Fruit fly (Drosophila melanogaster) whole organism, embryonic: ENCODE data around the gene CG8944.

Source experiments
- Atf6 ChIP-seq: fragments of 200-800 bp; sonication (Bioruptor generic); IDR thresholded peaks from 2 replicates; pipeline ENCODE4 v1.3.6; 2022; ENCODE audit warnings: missing biosample characterization, missing genetic modification characterization
- B-H1 ChIP-seq: fragments of 200-800 bp; sonication (Bioruptor generic); IDR thresholded peaks from 3 replicates; pipeline ENCODE4 v1.3.6; 2022; ENCODE audit warnings: missing biosample characterization, missing genetic modification characterization
- Bdp1 ChIP-seq: fragments of 200-800 bp; sonication (Bioruptor generic); optimal IDR thresholded peaks from 3 replicates; lab custom pipeline; 2016; ENCODE audit warnings: missing biosample characterization, missing genetic modification characterization
- CG10147 ChIP-seq: fragments of 200-800 bp; sonication (Bioruptor generic); optimal IDR thresholded peaks from 2 replicates; lab custom pipeline; 2019; ENCODE audit warnings: missing biosample characterization, mild to moderate bottlenecking, missing genetic modification characterization, moderate library complexity
- CG10209 ChIP-seq: fragments of 200-800 bp; sonication (Bioruptor generic); optimal IDR thresholded peaks from 3 replicates; lab custom pipeline; 2017; ENCODE audit warnings: missing biosample characterization, mild to moderate bottlenecking, missing genetic modification characterization, missing genetic modification reagents
- CG11085 ChIP-seq: fragments of 200-800 bp; sonication (Bioruptor generic); IDR thresholded peaks from 2 replicates; pipeline ENCODE4 v1.3.6; 2022; ENCODE audit warnings: missing biosample characterization, missing genetic modification characterization
- CG12299 ChIP-seq: fragments of 200-800 bp; sonication (Bioruptor generic); optimal IDR thresholded peaks from 2 replicates; lab custom pipeline; 2018; ENCODE audit warnings: missing biosample characterization, mild to moderate bottlenecking, missing genetic modification characterization
- CG13287 ChIP-seq: fragments of 200-800 bp; sonication (Bioruptor generic); IDR thresholded peaks from 2 replicates; pipeline ENCODE4 v1.3.6; 2022; ENCODE audit warnings: missing biosample characterization, missing genetic modification characterization; ENCODE audit not compliant: partially characterized antibody
- CG13424 ChIP-seq: fragments of 200-800 bp; sonication (Bioruptor generic); optimal IDR thresholded peaks from 2 replicates; lab custom pipeline; 2019; ENCODE audit warnings: missing biosample characterization, mild to moderate bottlenecking, missing genetic modification characterization, moderate library complexity
- CG14050 ChIP-seq: fragments of 200-800 bp; sonication (Bioruptor generic); IDR thresholded peaks from 3 replicates; pipeline ENCODE4 v1.3.6; 2022; ENCODE audit warnings: missing biosample characterization, missing genetic modification characterization
- CG15601 ChIP-seq: fragments of 200-800 bp; sonication (Bioruptor generic); optimal IDR thresholded peaks from 3 replicates; lab custom pipeline; 2019; ENCODE audit warnings: missing biosample characterization, mild to moderate bottlenecking, missing genetic modification characterization, moderate library complexity
- CG15696 ChIP-seq: fragments of 200-800 bp; sonication (Bioruptor generic); optimal IDR thresholded peaks from 2 replicates; lab custom pipeline; 2019; ENCODE audit warnings: missing biosample characterization, mild to moderate bottlenecking, missing genetic modification characterization, moderate library complexity
- CG1603 ChIP-seq: fragments of 200-800 bp; sonication (Bioruptor generic); optimal IDR thresholded peaks from 2 replicates; lab custom pipeline; 2019; ENCODE audit warnings: missing biosample characterization, mild to moderate bottlenecking, missing genetic modification characterization, moderate library complexity
- CG16779 ChIP-seq: fragments of 200-800 bp; sonication (Bioruptor generic); IDR thresholded peaks from 2 replicates; pipeline ENCODE4 v1.3.6; 2022; ENCODE audit warnings: missing biosample characterization, missing genetic modification characterization
- CG17186 ChIP-seq: fragments of 200-800 bp; sonication (Bioruptor generic); optimal IDR thresholded peaks from 3 replicates; lab custom pipeline; 2017; ENCODE audit warnings: missing biosample characterization, missing genetic modification reagents, missing genetic modification characterization
- CG17385 ChIP-seq: fragments of 200-800 bp; sonication (Bioruptor generic); optimal IDR thresholded peaks from 3 replicates; lab custom pipeline; 2018; ENCODE audit warnings: missing biosample characterization, mild to moderate bottlenecking, missing genetic modification characterization
- CG18476 ChIP-seq: fragments of 200-800 bp; sonication (Bioruptor generic); optimal IDR thresholded peaks from 2 replicates; lab custom pipeline; 2016; ENCODE audit warnings: missing biosample characterization, mild to moderate bottlenecking, missing genetic modification characterization
- CG33213 ChIP-seq: fragments of 200-800 bp; sonication (Bioruptor generic); optimal IDR thresholded peaks from 3 replicates; lab custom pipeline; 2016; ENCODE audit warnings: missing biosample characterization, missing genetic modification characterization
- CG43689 ChIP-seq: fragments of 200-800 bp; sonication (Bioruptor generic); IDR thresholded peaks from 2 replicates; pipeline ENCODE4 v1.3.6; 2022; ENCODE audit warnings: missing biosample characterization, missing genetic modification characterization
- CG8290 ChIP-seq, 3 experiments: fragments of 200-800 bp; sonication (Bioruptor generic); optimal IDR thresholded peaks; 2 replicates each; lab custom pipeline; 2016 to 2019; ENCODE audit warnings: missing biosample characterization in 3 of 3, missing genetic modification characterization in 3 of 3, mild to moderate bottlenecking in 2 of 3, moderate library complexity in 1 of 3
- Dll ChIP-seq: fragments of 200-800 bp; sonication (Bioruptor generic); IDR thresholded peaks from 4 replicates; pipeline ENCODE4 v1.3.6; 2022; ENCODE audit warnings: missing biosample characterization, missing genetic modification characterization; ENCODE audit not compliant: partially characterized antibody
- Lpt ChIP-seq: fragments of >200 bp; optimal IDR thresholded peaks from 2 replicates; lab custom pipeline; 2018; ENCODE audit warnings: missing biosample characterization, missing genetic modification characterization
- MBD-R2 ChIP-seq: fragments of 200-800 bp; sonication (Bioruptor generic); IDR thresholded peaks from 2 replicates; pipeline ENCODE4 v1.3.6; 2022; ENCODE audit warnings: missing biosample characterization, missing genetic modification characterization
- MESR4 ChIP-seq: fragments of 200-800 bp; sonication (Bioruptor generic); optimal IDR thresholded peaks from 2 replicates; lab custom pipeline; 2018; ENCODE audit warnings: missing biosample characterization, mild to moderate bottlenecking, missing genetic modification characterization, moderate library complexity
- Mes4 ChIP-seq: fragments of 200-800 bp; sonication (Bioruptor generic); optimal IDR thresholded peaks from 2 replicates; lab custom pipeline; 2016; ENCODE audit warnings: missing biosample characterization, missing genetic modification characterization
- Neu2 ChIP-seq: fragments of 200-800 bp; sonication (Bioruptor generic); optimal IDR thresholded peaks from 3 replicates; lab custom pipeline; 2016; ENCODE audit warnings: missing biosample characterization, missing genetic modification characterization, borderline replicate concordance
- Pdp1 ChIP-seq, 2 experiments: fragments of 200-800 bp; sonication (Bioruptor generic); optimal IDR thresholded peaks; 3 replicates each; lab custom pipeline; 2016; ENCODE audit warnings: missing biosample characterization in 2 of 2, missing genetic modification characterization in 2 of 2, mild to moderate bottlenecking in 1 of 2, moderate library complexity in 1 of 2
- Scr ChIP-seq: fragments of 200-800 bp; sonication (Bioruptor generic); IDR thresholded peaks from 2 replicates; pipeline ENCODE4 v1.3.6; 2022; ENCODE audit warnings: missing biosample characterization, missing genetic modification characterization; ENCODE audit not compliant: partially characterized antibody
- cg ChIP-seq: fragments of 200-800 bp; sonication (Bioruptor generic); optimal IDR thresholded peaks from 3 replicates; lab custom pipeline; 2019; ENCODE audit warnings: missing biosample characterization, mild to moderate bottlenecking, missing genetic modification characterization, moderate library complexity
- ci ChIP-seq: fragments of 200-800 bp; sonication (Bioruptor generic); IDR thresholded peaks from 3 replicates; pipeline ENCODE4 v1.3.6; 2022; ENCODE audit warnings: missing biosample characterization, missing genetic modification characterization
- corto ChIP-seq: fragments of 200-800 bp; sonication (Bioruptor generic); optimal IDR thresholded peaks from 2 replicates; lab custom pipeline; 2016; ENCODE audit warnings: missing biosample characterization, mild to moderate bottlenecking, missing genetic modification characterization, moderate library complexity
- danr ChIP-seq: fragments of 200-800 bp; sonication (Bioruptor generic); IDR thresholded peaks from 2 replicates; pipeline ENCODE4 v1.3.6; 2022; ENCODE audit warnings: missing biosample characterization, missing genetic modification characterization
- ewg ChIP-seq: fragments of 200-800 bp; sonication (Bioruptor generic); optimal IDR thresholded peaks from 3 replicates; lab custom pipeline; 2017; ENCODE audit warnings: mild to moderate bottlenecking, missing biosample characterization, missing genetic modification reagents, missing genetic modification characterization
- gcm ChIP-seq: fragments of 200-800 bp; sonication (Bioruptor generic); optimal IDR thresholded peaks from 2 replicates; lab custom pipeline; 2019; ENCODE audit warnings: missing biosample characterization, mild to moderate bottlenecking, missing genetic modification characterization, moderate library complexity
- ham ChIP-seq: fragments of 200-800 bp; sonication (Bioruptor generic); IDR thresholded peaks from 2 replicates; pipeline ENCODE4 v1.3.6; 2022; ENCODE audit warnings: missing biosample characterization, missing genetic modification characterization
- hbn ChIP-seq: fragments of 200-800 bp; sonication (Bioruptor generic); IDR thresholded peaks from 2 replicates; pipeline ENCODE4 v1.3.6; 2022; ENCODE audit warnings: missing biosample characterization, missing genetic modification characterization; ENCODE audit not compliant: partially characterized antibody
- her ChIP-seq: fragments of 200-800 bp; sonication (Bioruptor generic); optimal IDR thresholded peaks from 2 replicates; lab custom pipeline; 2016; ENCODE audit warnings: missing biosample characterization, missing genetic modification characterization
- inv ChIP-seq: fragments of 200-800 bp; sonication (Bioruptor generic); IDR thresholded peaks from 2 replicates; pipeline ENCODE4 v1.3.6; 2022; ENCODE audit warnings: missing biosample characterization, missing genetic modification characterization; ENCODE audit not compliant: partially characterized antibody
- luna ChIP-seq: fragments of 200-800 bp; sonication (Bioruptor generic); optimal IDR thresholded peaks from 2 replicates; lab custom pipeline; 2016; ENCODE audit warnings: missing biosample characterization, missing genetic modification characterization
- mirr ChIP-seq: fragments of 200-800 bp; sonication (Bioruptor generic); optimal IDR thresholded peaks from 3 replicates; lab custom pipeline; 2018; ENCODE audit warnings: missing biosample characterization, mild to moderate bottlenecking, missing genetic modification characterization
- otp ChIP-seq: fragments of 200-800 bp; sonication (Bioruptor generic); IDR thresholded peaks from 3 replicates; pipeline ENCODE4, ENCODE4 v1.3.6; 2022; ENCODE audit warnings: missing biosample characterization, missing genetic modification characterization
- sens-2 ChIP-seq: fragments of 200-800 bp; sonication (Bioruptor generic); IDR thresholded peaks from 2 replicates; pipeline ENCODE4 v1.3.6; 2022; ENCODE audit warnings: missing biosample characterization, missing genetic modification characterization
- seq ChIP-seq: fragments of 200-800 bp; sonication (Bioruptor generic); IDR thresholded peaks from 2 replicates; pipeline ENCODE4 v1.3.6; 2022; ENCODE audit warnings: missing biosample characterization, missing genetic modification characterization
- unc-4 ChIP-seq: fragments of 200-800 bp; sonication (Bioruptor generic); IDR thresholded peaks from 2 replicates; pipeline ENCODE4 v1.3.6; 2022; ENCODE audit warnings: missing biosample characterization, missing genetic modification characterization; ENCODE audit not compliant: partially characterized antibody
- vfl ChIP-seq: fragments of 200-800 bp; sonication (Bioruptor generic); optimal IDR thresholded peaks from 2 replicates; lab custom pipeline; 2016; ENCODE audit warnings: missing biosample characterization, missing genetic modification characterization
- vvl ChIP-seq: fragments of 200-800 bp; sonication (Bioruptor generic); IDR thresholded peaks from 2 replicates; pipeline ENCODE4 v1.3.6; 2022; ENCODE audit warnings: missing biosample characterization, missing genetic modification characterization
- wdn ChIP-seq: fragments of 200-800 bp; sonication (Bioruptor generic); IDR thresholded peaks from 2 replicates; pipeline ENCODE4 v1.3.6; 2022; ENCODE audit warnings: missing biosample characterization, missing genetic modification characterization

The CG8944 gene

dm6 chrX:15762723-15763122 is 16.7 kb upstream of the CG8944 start, which contains the start of gene Polr3A (continued):
- TF ChIP-seq B-H1 (no peak), seq (no peak), CG1603 (tag; lab: Kevin White, UChicago) (no peak), CG33213 (no peak), hbn (GFP tag; lab: Robert Waterston, UW) (peak; percentile 41), ci (GFP tag; lab: Robert Waterston, UW) (no peak), Neu2 (GFP tag; lab: Kevin White, UChicago) (no peak), vvl (no peak), CG17186 (GFP tag; lab: Kevin White, UChicago) (peak; percentile 74), Atf6 (GFP tag; lab: Robert Waterston, UW) (no peak), ewg (GFP tag; lab: Kevin White, UChicago) (no peak), CG10147 (GFP tag; lab: Kevin White, UChicago) (no peak), CG15601 (no peak), wdn (no peak), CG14050 (GFP tag; lab: Robert Waterston, UW) (no peak), otp (GFP tag; lab: Robert Waterston, UW) (no peak), ham (GFP tag; lab: Robert Waterston, UW) (no peak), CG15696 (tag; lab: Kevin White, UChicago) (no peak), cg (GFP tag; lab: Kevin White, UChicago) (no peak), CG43689 (GFP tag; lab: Robert Waterston, UW) (no peak), gcm (GFP tag; lab: Kevin White, UChicago) (no peak), Lpt (GFP tag; lab: Kevin White, UChicago) (no peak)

dm6 chrX:15761298-15761640 is 15.2 kb upstream of the CG8944 start:
- TF ChIP-seq inv (GFP tag; lab: Robert Waterston, UW) (0 out of 2 replicates have a peak, but pooled peaks have one; percentile 4), MBD-R2 (GFP tag; lab: Robert Waterston, UW) (peak; percentile 46), Pdp1 (GFP tag; optimal IDR thresholded peaks at IDR 0.05; lab: Kevin White, UChicago) (peak in 1 of 2 experiments; percentile 87), Lpt (GFP tag; lab: Kevin White, UChicago) (no peak), Dll (GFP tag; lab: Robert Waterston, UW) (peak; percentile 55; the same call in 3 of the 4 replicates), danr (GFP tag; lab: Robert Waterston, UW) (no peak), Scr (GFP tag; lab: Robert Waterston, UW) (peak; percentile 32; the same call in 1 of the 2 replicates), mirr (no peak), luna (no peak), CG10209 (GFP tag; lab: Kevin White, UChicago) (no peak), MESR4 (peak; percentile 53), CG13287 (GFP tag; lab: Robert Waterston, UW) (peak; percentile 11; the same call in 1 of the 2 replicates)

dm6 chrX:15760447-15761297 is 14.6 kb upstream of the CG8944 start, which contains the start of the genes Graf and mRpL3:
Gene Graf (minus strand): TSS chrX:15760733.
Gene mRpL3 (plus strand): TSS chrX:15761248.
- TF ChIP-seq CG12299 = no peak
- no peak for TF ChIP-seq CG13424 (tag; lab: Kevin White, UChicago)
- no peak for TF ChIP-seq Mes4 (GFP tag; lab: Kevin White, UChicago)
- TF ChIP-seq sens-2 (GFP tag; lab: Robert Waterston, UW) = no peak
- TF ChIP-seq CG16779 = no peak
- no peak for TF ChIP-seq CG8290 (GFP tag; optimal IDR thresholded peaks at IDR 0.05; lab: Kevin White, UChicago)
- no peak for TF ChIP-seq CG8290 (tag; optimal IDR thresholded peaks at IDR 0.05; lab: Kevin White, UChicago)
- TF ChIP-seq corto (GFP tag; lab: Kevin White, UChicago) = no peak
- TF ChIP-seq CG18476 (GFP tag; lab: Kevin White, UChicago) = no peak
- peak; percentile 80 for TF ChIP-seq unc-4 (GFP tag; lab: Robert Waterston, UW)
- no peak for TF ChIP-seq her (GFP tag; lab: Kevin White, UChicago)
- no peak for TF ChIP-seq CG17385 (GFP tag; lab: Kevin White, UChicago)
- TF ChIP-seq B-H1 = no peak
- TF ChIP-seq luna = no peak
- no peak for TF ChIP-seq CG11085 (GFP tag; lab: Robert Waterston, UW)
- TF ChIP-seq Bdp1 (GFP tag; lab: Kevin White, UChicago) = no peak
- TF ChIP-seq vfl (GFP tag; lab: Kevin White, UChicago) = no peak
